Fruit fly (Drosophila melanogaster): ENCODE measurements around the gene Scsalpha1.

The Scsalpha1 gene

DNA sequence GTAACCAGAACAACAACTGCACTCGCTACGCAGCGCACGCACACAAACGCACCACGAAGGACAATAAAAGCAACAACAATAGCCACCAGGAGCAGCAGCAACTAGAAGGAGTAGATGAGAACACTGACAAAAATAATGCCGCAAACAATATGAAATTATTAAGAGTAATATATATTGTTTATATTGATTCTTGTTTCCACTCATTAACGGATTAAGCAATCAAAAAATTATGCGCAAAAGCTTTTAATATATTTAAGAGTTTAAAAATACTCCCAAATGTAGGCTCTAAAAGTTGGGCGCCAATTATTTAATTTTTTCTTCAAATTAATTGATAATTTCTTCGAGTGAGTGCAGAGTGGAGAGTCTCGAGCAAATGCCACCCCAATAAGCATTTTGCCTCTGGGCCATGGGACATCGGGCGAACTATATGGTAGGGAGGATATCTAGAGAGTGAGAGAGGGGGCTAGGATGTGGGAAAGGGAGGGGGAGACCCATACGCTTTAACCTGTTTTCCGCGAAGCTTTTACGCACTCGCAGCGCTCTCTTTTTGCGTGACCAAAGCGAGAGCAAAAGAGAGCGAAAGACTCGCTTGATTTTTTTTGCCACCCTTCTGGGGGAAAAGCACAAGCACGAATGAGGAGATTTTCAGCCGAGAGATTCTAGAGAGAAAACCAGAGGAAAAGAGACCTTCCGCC lies 10.9 kb downstream of the Scsalpha1 start, which contains the start of gene Rdh (continued):
- peak; percentile 82 for TF ChIP-seq PHDP (tag; optimal IDR thresholded peaks at IDR 0.05)
- TF ChIP-seq Rfx (GFP tag; IDR thresholded peaks at IDR 0.05), result peak; percentile 72
- peak; percentile 80 for TF ChIP-seq D19A (tag; optimal IDR thresholded peaks at IDR 0.05)
- peak; percentile 15 for TF ChIP-seq CG3065 (GFP tag; optimal IDR thresholded peaks at IDR 0.05)
- TF ChIP-seq C15 (GFP tag; IDR thresholded peaks at IDR 0.05), result no peak
- TF ChIP-seq CG6272 (GFP tag; IDR thresholded peaks at IDR 0.05), result no peak
- TF ChIP-seq CG6654 (GFP tag; optimal IDR thresholded peaks at IDR 0.05), result peak; percentile 41
- 0 out of 4 replicates have a peak, but pooled peaks have one; percentile 21 for TF ChIP-seq Gug (GFP tag; IDR thresholded peaks at IDR 0.05)
- no peak for TF ChIP-seq vnd (GFP tag; IDR thresholded peaks at IDR 0.05; ENCODE audit: partially characterized antibody)
- peak; percentile 73 for TF ChIP-seq CG5180 (GFP tag; optimal IDR thresholded peaks at IDR 0.05)
- TF ChIP-seq HmgD (GFP tag; optimal IDR thresholded peaks at IDR 0.05), result no peak
- TF ChIP-seq CG11560 (tag; IDR thresholded peaks at IDR 0.05), result peak; percentile 57; the same call in 1 of the 3 replicates
- TF ChIP-seq zfh1 (GFP tag; IDR thresholded peaks at IDR 0.05), result no peak
- TF ChIP-seq dan (GFP tag; IDR thresholded peaks at IDR 0.05), result no peak
- TF ChIP-seq luna (GFP tag; optimal IDR thresholded peaks at IDR 0.05), result no peak
- TF ChIP-seq sima (GFP tag; optimal IDR thresholded peaks at IDR 0.05), result no peak
- TF ChIP-seq CG12744 (GFP tag; optimal IDR thresholded peaks at IDR 0.05), result peak; percentile 20
- TF ChIP-seq CG34422 (GFP tag; IDR thresholded peaks at IDR 0.05), result peak; percentile 34; the same call in 2 of the 3 replicates
- TF ChIP-seq CG8388 (GFP tag; optimal IDR thresholded peaks at IDR 0.05), result peak; percentile 68
- peak; percentile 84 for TF ChIP-seq dmrt99B (tag; optimal IDR thresholded peaks at IDR 0.05)
- TF ChIP-seq pnt (GFP tag; optimal IDR thresholded peaks at IDR 0.05), result peak; percentile 14
- peak; percentile 29 for TF ChIP-seq CG18011 (GFP tag; optimal IDR thresholded peaks at IDR 0.05)
- TF ChIP-seq kay (GFP tag; optimal IDR thresholded peaks at IDR 0.05), result peak; percentile 64
- peak; percentile 24; the same call in 1 of the 2 replicates for TF ChIP-seq CG13287 (GFP tag; IDR thresholded peaks at IDR 0.05; ENCODE audit: partially characterized antibody)
- 0 out of 2 replicates have a peak, but pooled peaks have one; percentile 12 for TF ChIP-seq ap (GFP tag; IDR thresholded peaks at IDR 0.05)
- TF ChIP-seq CG15514 (GFP tag; optimal IDR thresholded peaks at IDR 0.05), result peak; percentile 78
- no peak for TF ChIP-seq stwl (tag; optimal IDR thresholded peaks at IDR 0.05)
- peak; percentile 61 for TF ChIP-seq CrebB (tag; optimal IDR thresholded peaks at IDR 0.05)
- TF ChIP-seq lbe (GFP tag; optimal IDR thresholded peaks at IDR 0.05), result no peak
- TF ChIP-seq dysf (GFP tag; IDR thresholded peaks at IDR 0.05), result peak; percentile 78
- no peak for TF ChIP-seq nerfin-2 (GFP tag; IDR thresholded peaks at IDR 0.05; ENCODE audit: partially characterized antibody)
- peak; percentile 28 for TF ChIP-seq cg (GFP tag; optimal IDR thresholded peaks at IDR 0.05)
- TF ChIP-seq CG6689 (GFP tag; IDR thresholded peaks at IDR 0.05), result peak; percentile 63; the same call in 1 of the 2 replicates
- TF ChIP-seq Meics (GFP tag; optimal IDR thresholded peaks at IDR 0.05), result peak; percentile 87
- peak; percentile 92 for TF ChIP-seq lab (GFP tag; optimal IDR thresholded peaks at IDR 0.05)
- TF ChIP-seq CG18262 (tag; optimal IDR thresholded peaks at IDR 0.05), result peak; percentile 71
- TF ChIP-seq CG2199 (GFP tag; IDR thresholded peaks at IDR 0.05), result no peak
- peak; percentile 91 for TF ChIP-seq Hand (GFP tag; optimal IDR thresholded peaks at IDR 0.05)
- no peak for TF ChIP-seq CG11085 (GFP tag; IDR thresholded peaks at IDR 0.05)
- peak; percentile 67; the same call in 1 of the 4 replicates for TF ChIP-seq chinmo (GFP tag; IDR thresholded peaks at IDR 0.05; ENCODE audit: partially characterized antibody)
- TF ChIP-seq Atf6 (GFP tag; IDR thresholded peaks at IDR 0.05), result peak; percentile 87
- TF ChIP-seq CG18599 (GFP tag; optimal IDR thresholded peaks at IDR 0.05), result peak; percentile 96
- TF ChIP-seq CG3407 (GFP tag; optimal IDR thresholded peaks at IDR 0.05), result peak; percentile 56
- no peak for TF ChIP-seq Tbp (GFP tag; optimal IDR thresholded peaks at IDR 0.05)
- no peak for TF ChIP-seq toy (GFP tag; IDR thresholded peaks at IDR 0.05)
- TF ChIP-seq shn (GFP tag; optimal IDR thresholded peaks at IDR 0.05), result no peak
- peak; percentile 56 for TF ChIP-seq stc (GFP tag; IDR thresholded peaks at IDR 0.05)
- peak; percentile 86 for TF ChIP-seq CG4328 (GFP tag; optimal IDR thresholded peaks at IDR 0.05)
- no peak for TF ChIP-seq Sry-β (GFP tag; optimal IDR thresholded peaks at IDR 0.05)

Measured in whole organism, embryonic.